Worm (Caenorhabditis elegans) whole organism, L2 larva: ENCODE data around the gene rpn-2.

Experiments
- ceh-82 ChIP-seq: fragments of 150-350 bp; optimal IDR thresholded peaks from 2 replicates; lab custom pipeline; 2014; ENCODE audit warnings: missing biosample characterization, missing genetic modification characterization
- crh-2 ChIP-seq: sonication (generic microtip); optimal IDR thresholded peaks from 2 replicates; lab custom pipeline; 2017; ENCODE audit warnings: missing biosample characterization, missing genetic modification characterization
- elt-1 ChIP-seq: fragments of 150-350 bp; optimal IDR thresholded peaks from 2 replicates; lab custom pipeline; 2014; ENCODE audit warnings: missing biosample characterization, missing genetic modification characterization
- mbf-1 ChIP-seq: sonication (generic microtip); optimal IDR thresholded peaks from 2 replicates; lab custom pipeline; 2017; ENCODE audit warnings: missing biosample characterization, missing genetic modification characterization
- mdl-1 ChIP-seq, 2 experiments: fragments of 150-350 bp in 1 of 2; sonication (generic microtip) in 1 of 2; optimal IDR thresholded peaks; 2 replicates each; lab custom pipeline; 2017; ENCODE audit warnings: missing biosample characterization in 2 of 2, missing genetic modification characterization in 2 of 2
- nhr-23 ChIP-seq: fragments of 150-350 bp; optimal IDR thresholded peaks from 2 replicates; lab custom pipeline; 2014; ENCODE audit warnings: missing biosample characterization, missing genetic modification reagents, missing genetic modification characterization
- sem-4 ChIP-seq: fragments of 150-350 bp; optimal IDR thresholded peaks from 2 replicates; lab custom pipeline; 2014; ENCODE audit warnings: missing biosample characterization, missing genetic modification reagents, missing genetic modification characterization
- sma-3 ChIP-seq: sonication (generic microtip); optimal IDR thresholded peaks from 2 replicates; lab custom pipeline; 2016; ENCODE audit warnings: missing genetic modification reagents, missing genetic modification characterization, missing compliant biosample characterization
- unc-55 ChIP-seq: fragments of 150-350 bp; sonication (generic microtip); optimal IDR thresholded peaks from 3 replicates; lab custom pipeline; 2014; ENCODE audit warnings: missing biosample characterization, missing genetic modification reagents, missing genetic modification characterization

rpn-2 gene

ce11 chrIII:6251511-6251910 lies 52.5 kb downstream of the rpn-2 start, which contains the start of gene amdh-1:
Gene amdh-1 (plus strand): TSS chrIII:6251811.
- no peak for TF ChIP-seq crh-2 (tag; lab: Kevin White, UChicago)
- TF ChIP-seq elt-1, result no peak
- TF ChIP-seq mbf-1 (tag; lab: Kevin White, UChicago), result no peak
- TF ChIP-seq sma-3 (GFP tag; lab: Kevin White, UChicago), result no peak
- no peak for TF ChIP-seq ceh-82 (tag; lab: Kevin White, UChicago)
- no peak for TF ChIP-seq unc-55 (GFP tag; lab: Kevin White, UChicago)
- no peak for TF ChIP-seq sem-4 (tag; lab: Kevin White, UChicago)
- no peak for TF ChIP-seq nhr-23 (tag; lab: Kevin White, UChicago)
- TF ChIP-seq mdl-1 (tag; optimal IDR thresholded peaks at IDR 0.05; lab: Kevin White, UChicago), result no peak
- TF ChIP-seq, all 48 proteins: peak for 0
